Worm (Caenorhabditis elegans): ENCODE measurements around the gene F46E10.3.
A peak's percentile ranks its signal among the peaks of the same experiment; 100 is the strongest.

The F46E10.3 gene

DNA sequence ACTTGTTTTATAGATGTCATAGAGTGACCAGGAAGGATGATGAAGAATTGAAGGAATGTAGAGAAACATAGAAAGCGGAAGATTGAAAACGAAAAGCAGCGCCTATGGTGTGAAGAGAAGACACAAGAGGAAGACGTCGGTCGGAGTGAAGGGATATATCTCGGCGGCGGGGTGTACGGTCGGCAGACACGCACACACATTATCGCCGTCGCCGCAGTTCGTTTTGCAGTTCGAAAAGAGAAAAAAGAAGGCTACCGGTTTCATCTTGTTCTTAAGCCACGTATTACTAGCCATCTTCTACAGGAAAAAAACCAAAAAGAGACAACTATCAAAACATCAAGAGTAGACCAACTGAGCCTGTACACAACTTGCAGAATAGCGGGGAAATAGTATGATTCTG, 4.7 kb upstream of the F46E10.3 start:
- TF ChIP-seq nhr-23 (tag; optimal IDR thresholded peaks at IDR 0.05) (peak; percentile 1), hmg-11 (tag; optimal IDR thresholded peaks at IDR 0.05) (no peak), R02D3.7 (tag; optimal IDR thresholded peaks at IDR 0.05) (no peak), jun-1 (tag; optimal IDR thresholded peaks at IDR 0.05) (no peak), pha-4 (tag; optimal IDR thresholded peaks at IDR 0.05) (no peak), ztf-11 (tag; optimal IDR thresholded peaks at IDR 0.05) (no peak), daf-12 (tag; optimal IDR thresholded peaks at IDR 0.05) (no peak), aly-2 (tag; optimal IDR thresholded peaks at IDR 0.05) (no peak), eor-1 (tag; optimal IDR thresholded peaks at IDR 0.05) (no peak), nhr-43 (tag; optimal IDR thresholded peaks at IDR 0.05; ENCODE audit: poor library complexity, severe bottlenecking) (peak; percentile 28), ceh-82 (tag; optimal IDR thresholded peaks at IDR 0.05) (no peak), nhr-25 (tag; optimal IDR thresholded peaks at IDR 0.05) (peak; percentile 68)

DNA sequence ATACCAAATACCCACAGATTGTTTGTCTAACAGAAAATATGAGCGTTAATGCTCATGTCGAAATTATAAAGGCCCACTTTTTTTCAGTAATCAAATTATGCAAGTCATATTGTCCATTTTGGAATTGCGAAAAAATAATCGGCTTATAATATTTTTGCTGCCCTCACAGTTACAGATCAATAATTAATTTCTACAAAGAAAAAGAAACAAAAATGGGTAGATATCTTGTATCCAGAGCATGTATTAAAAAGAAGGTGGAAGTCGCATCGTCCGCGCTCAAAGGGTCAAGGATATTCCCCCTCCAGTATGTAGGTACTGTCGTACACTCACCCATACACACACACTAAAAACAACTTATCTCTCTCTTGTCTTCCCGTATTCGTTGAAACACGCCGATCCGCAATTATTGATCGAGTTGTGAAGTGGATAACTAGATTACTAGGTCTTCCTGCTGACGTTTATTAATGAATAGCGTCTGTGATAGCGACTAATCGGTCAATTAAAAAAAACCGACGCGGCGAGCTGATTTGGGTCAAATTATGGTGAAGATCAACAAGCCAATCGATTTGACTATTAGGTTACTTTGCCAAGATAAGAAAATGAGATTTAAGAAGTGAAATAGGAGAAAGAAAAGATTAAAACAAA, 4.2 kb upstream of the F46E10.3 start:
- TF ChIP-seq jun-1 (tag; optimal IDR thresholded peaks at IDR 0.05) = no peak
- peak; percentile 18 for TF ChIP-seq nhr-43 (tag; optimal IDR thresholded peaks at IDR 0.05; ENCODE audit: poor library complexity, severe bottlenecking)
- peak; percentile 46 for TF ChIP-seq ceh-28 (tag; optimal IDR thresholded peaks at IDR 0.05)
- no peak for TF ChIP-seq egl-27 (tag; optimal IDR thresholded peaks at IDR 0.05)
- TF ChIP-seq nhr-23 (tag; optimal IDR thresholded peaks at IDR 0.05) = peak; percentile 92

DNA sequence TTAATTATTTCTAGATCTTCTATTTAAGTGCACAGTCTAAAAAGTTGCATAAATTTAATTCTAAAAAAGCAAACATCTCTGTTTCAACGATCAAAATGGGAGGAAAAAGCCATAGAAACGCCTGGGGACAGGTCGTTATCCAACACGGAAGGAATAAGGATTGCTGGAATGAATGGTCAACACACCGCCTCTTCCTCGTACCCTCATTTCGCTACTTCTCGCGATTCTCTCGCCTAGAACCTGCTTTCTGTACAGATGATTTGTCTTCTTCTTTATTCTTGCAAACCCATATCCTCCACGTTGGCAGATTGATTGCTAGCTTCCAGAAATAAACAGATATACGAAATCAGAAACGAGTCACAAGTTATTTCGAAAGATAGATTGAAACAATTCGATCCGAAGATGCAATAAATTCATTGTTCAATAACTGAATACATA, 3.2 kb upstream of the F46E10.3 start, which contains the start of gene dpy-11:
Gene dpy-11, minus strand, starts transcription at position 354 of the 438 bp plus-strand sequence.
- peak in 1 of 3 experiments; percentile 85 for TF ChIP-seq elt-3 (tag; optimal IDR thresholded peaks at IDR 0.05)
- peak; percentile 10 for TF ChIP-seq ceh-28 (tag; optimal IDR thresholded peaks at IDR 0.05)
- peak; percentile 46 for TF ChIP-seq lsy-12 (tag; optimal IDR thresholded peaks at IDR 0.05)
- TF ChIP-seq ama-1 (optimal IDR thresholded peaks at IDR 0.05) = peak; percentile 99
- TF ChIP-seq egl-5 (tag; optimal IDR thresholded peaks at IDR 0.05) = peak; percentile 52
- TF ChIP-seq lin-39 (tag; optimal IDR thresholded peaks at IDR 0.05) = peak; percentile 24
- peak; percentile 43 for TF ChIP-seq tbx-2 (tag; optimal IDR thresholded peaks at IDR 0.05)
- no peak for TF ChIP-seq skn-1 (tag; optimal IDR thresholded peaks at IDR 0.05)
- no peak for TF ChIP-seq unc-62 (GFP tag; optimal IDR thresholded peaks at IDR 0.05)
- no peak for TF ChIP-seq ZK546.5 (tag; optimal IDR thresholded peaks at IDR 0.05)
- TF ChIP-seq aly-2 (tag; optimal IDR thresholded peaks at IDR 0.05) = no peak
- no peak for TF ChIP-seq fkh-2 (tag; optimal IDR thresholded peaks at IDR 0.05)
- peak; percentile 14 for TF ChIP-seq nfya-1 (tag; optimal IDR thresholded peaks at IDR 0.05; ENCODE audit: insufficient read depth)
- peak; percentile 85 for TF ChIP-seq nhr-43 (tag; optimal IDR thresholded peaks at IDR 0.05; ENCODE audit: poor library complexity, severe bottlenecking)
- TF ChIP-seq elt-2 (tag; optimal IDR thresholded peaks at IDR 0.05) = peak; percentile 29
- TF ChIP-seq nhr-25 (tag; optimal IDR thresholded peaks at IDR 0.05) = peak; percentile 66
- peak; percentile 66 for TF ChIP-seq nhr-23 (tag; optimal IDR thresholded peaks at IDR 0.05)

DNA sequence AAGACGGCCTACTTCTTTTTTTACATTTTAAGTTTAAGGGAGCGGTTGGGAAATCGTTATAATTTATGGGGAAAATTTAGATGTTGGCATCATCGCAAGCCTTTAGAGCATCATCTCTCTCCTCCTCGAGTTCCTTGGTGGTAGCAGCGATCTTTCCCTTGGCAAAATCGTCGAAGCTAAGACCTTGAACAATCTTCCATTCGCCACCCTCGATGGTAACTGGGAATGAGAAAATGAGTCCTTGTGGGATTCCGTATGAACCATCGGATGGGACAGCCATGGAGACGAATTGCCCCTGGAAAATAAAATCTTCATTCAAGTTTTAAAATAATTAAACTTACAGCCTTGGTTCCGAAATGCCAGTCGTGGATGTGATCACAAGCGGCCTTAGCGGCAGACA, 2.8 kb upstream of the F46E10.3 start:
- TF ChIP-seq ztf-11 (tag; optimal IDR thresholded peaks at IDR 0.05) (no peak), ZK546.5 (tag; optimal IDR thresholded peaks at IDR 0.05) (no peak), unc-39 (tag; optimal IDR thresholded peaks at IDR 0.05) (no peak), ama-1 (optimal IDR thresholded peaks at IDR 0.05) (no peak), snpc-4 (tag; optimal IDR thresholded peaks at IDR 0.05) (no peak), pqm-1 (tag; optimal IDR thresholded peaks at IDR 0.05) (no peak), egl-5 (tag; optimal IDR thresholded peaks at IDR 0.05) (no peak), nhr-28 (tag; optimal IDR thresholded peaks at IDR 0.05) (no peak), nhr-77 (tag; optimal IDR thresholded peaks at IDR 0.05) (no peak), daf-12 (tag; optimal IDR thresholded peaks at IDR 0.05) (no peak), fkh-2 (tag; optimal IDR thresholded peaks at IDR 0.05) (no peak), unc-62 (GFP tag; optimal IDR thresholded peaks at IDR 0.05) (no peak), mml-1 (tag; optimal IDR thresholded peaks at IDR 0.05) (no peak), ceh-9 (tag; optimal IDR thresholded peaks at IDR 0.05) (no peak), nhr-43 (tag; optimal IDR thresholded peaks at IDR 0.05; ENCODE audit: poor library complexity, severe bottlenecking) (no peak), tbx-2 (tag; optimal IDR thresholded peaks at IDR 0.05) (no peak)

Data from whole organism, L3 larva.